Worm (Caenorhabditis elegans) whole organism, L3 larva: Measurements from ENCODE around the gene ins-23.
"Not testable (repeated sequence)": the region's sequence is repeated elsewhere in the genome, so short reads cannot be mapped to it uniquely, and the experiment has no call there.

Experiments used
- R02D3.7 ChIP-seq: fragments of 150-350 bp; optimal IDR thresholded peaks from 2 replicates; lab custom pipeline; 2014; ENCODE audit warnings: missing biosample characterization, missing genetic modification characterization
- aly-2 ChIP-seq: fragments of 150-350 bp; optimal IDR thresholded peaks from 2 replicates; lab custom pipeline; 2014; ENCODE audit warnings: missing biosample characterization, missing genetic modification characterization
- ama-1 ChIP-seq: fragments of 150-350 bp; optimal IDR thresholded peaks from 2 replicates; lab custom pipeline; 2018
- ceh-16 ChIP-seq: sonication (generic microtip); optimal IDR thresholded peaks from 2 replicates; lab custom pipeline; 2017; ENCODE audit warnings: missing biosample characterization, missing genetic modification characterization
- ceh-82 ChIP-seq: fragments of 150-350 bp; optimal IDR thresholded peaks from 2 replicates; lab custom pipeline; 2014; ENCODE audit warnings: missing biosample characterization, missing genetic modification characterization
- ceh-9 ChIP-seq: sonication (generic microtip); optimal IDR thresholded peaks from 2 replicates; lab custom pipeline; 2018; ENCODE audit warnings: missing biosample characterization, missing genetic modification characterization
- daf-12 ChIP-seq: fragments of 150-350 bp; optimal IDR thresholded peaks from 2 replicates; lab custom pipeline; 2014; ENCODE audit warnings: missing biosample characterization, missing genetic modification reagents, missing genetic modification characterization
- egl-27 ChIP-seq: sonication (generic microtip); optimal IDR thresholded peaks from 4 replicates; lab custom pipeline; 2017; ENCODE audit warnings: missing biosample characterization, missing genetic modification reagents, missing genetic modification characterization
- egl-5 ChIP-seq: fragments of 150-350 bp; optimal IDR thresholded peaks from 2 replicates; lab custom pipeline; 2017; ENCODE audit warnings: missing biosample characterization, missing genetic modification reagents, missing genetic modification characterization, inconsistent platforms
- elt-1 ChIP-seq: fragments of 150-350 bp; optimal IDR thresholded peaks from 2 replicates; lab custom pipeline; 2014; ENCODE audit warnings: missing biosample characterization, missing genetic modification characterization
- elt-2 ChIP-seq: sonication (generic microtip); optimal IDR thresholded peaks from 2 replicates; lab custom pipeline; 2016; ENCODE audit warnings: missing genetic modification reagents, mild to moderate bottlenecking, missing genetic modification characterization, missing compliant biosample characterization
- eor-1 ChIP-seq, 2 experiments: fragments of 150-350 bp; optimal IDR thresholded peaks; 2 replicates each; lab custom pipeline; 2014 to 2018; ENCODE audit warnings: missing biosample characterization in 2 of 2, missing genetic modification characterization in 2 of 2
- fkh-10 ChIP-seq: sonication (generic microtip); optimal IDR thresholded peaks from 2 replicates; lab custom pipeline; 2017; ENCODE audit warnings: missing biosample characterization, missing genetic modification reagents, missing genetic modification characterization
- fos-1 ChIP-seq: fragments of 150-350 bp; optimal IDR thresholded peaks from 2 replicates; lab custom pipeline; 2014; ENCODE audit warnings: missing biosample characterization, missing genetic modification characterization
- hmg-11 ChIP-seq: sonication (generic microtip); optimal IDR thresholded peaks from 2 replicates; lab custom pipeline; 2016; ENCODE audit warnings: missing genetic modification characterization, missing compliant biosample characterization
- jun-1 ChIP-seq: fragments of 150-350 bp; optimal IDR thresholded peaks from 2 replicates; lab custom pipeline; 2014; ENCODE audit warnings: missing biosample characterization, missing genetic modification reagents, missing genetic modification characterization
- mdl-1 ChIP-seq: fragments of 150-350 bp; optimal IDR thresholded peaks from 2 replicates; lab custom pipeline; 2014; ENCODE audit warnings: missing biosample characterization, missing genetic modification characterization
- mml-1 ChIP-seq: fragments of 150-350 bp; sonication (generic microtip); optimal IDR thresholded peaks from 3 replicates; lab custom pipeline; 2014; ENCODE audit warnings: missing biosample characterization, missing genetic modification characterization
- nhr-11 ChIP-seq: fragments of 150-350 bp; optimal IDR thresholded peaks from 2 replicates; lab custom pipeline; 2014; ENCODE audit warnings: missing biosample characterization, missing genetic modification characterization
- nhr-12 ChIP-seq: fragments of 150-350 bp; optimal IDR thresholded peaks from 2 replicates; lab custom pipeline; 2014; ENCODE audit warnings: missing biosample characterization, missing genetic modification characterization
- nhr-23 ChIP-seq: fragments of 150-350 bp; optimal IDR thresholded peaks from 2 replicates; lab custom pipeline; 2014; ENCODE audit warnings: missing biosample characterization, missing genetic modification reagents, missing genetic modification characterization
- nhr-237 ChIP-seq: fragments of 150-350 bp; optimal IDR thresholded peaks from 2 replicates; lab custom pipeline; 2014; ENCODE audit warnings: missing biosample characterization, missing genetic modification characterization
- nhr-25 ChIP-seq: sonication (generic microtip); optimal IDR thresholded peaks from 2 replicates; lab custom pipeline; 2017; ENCODE audit warnings: missing biosample characterization, missing genetic modification characterization
- nhr-43 ChIP-seq: sonication (generic microtip); optimal IDR thresholded peaks from 2 replicates; lab custom pipeline; 2016; ENCODE audit warnings: mild to moderate bottlenecking, missing genetic modification characterization, missing compliant biosample characterization; ENCODE audit not compliant: poor library complexity, severe bottlenecking
- nhr-67 ChIP-seq: fragments of 150-350 bp; optimal IDR thresholded peaks from 2 replicates; lab custom pipeline; 2014; ENCODE audit warnings: missing biosample characterization, missing genetic modification characterization
- nhr-76 ChIP-seq: fragments of 150-350 bp; sonication (generic microtip); optimal IDR thresholded peaks from 5 replicates; lab custom pipeline; 2014; ENCODE audit warnings: missing biosample characterization, missing genetic modification characterization
- nhr-77 ChIP-seq: fragments of 150-350 bp; optimal IDR thresholded peaks from 2 replicates; lab custom pipeline; 2014; ENCODE audit warnings: missing biosample characterization, missing genetic modification characterization
- pha-4 ChIP-seq: fragments of 150-350 bp; optimal IDR thresholded peaks from 2 replicates; lab custom pipeline; 2014; ENCODE audit warnings: missing biosample characterization, missing genetic modification reagents, missing genetic modification characterization
- pqm-1 ChIP-seq: fragments of 150-350 bp; optimal IDR thresholded peaks from 2 replicates; lab custom pipeline; 2017; ENCODE audit warnings: missing biosample characterization, missing genetic modification characterization, inconsistent platforms
- sea-2 ChIP-seq: fragments of 150-350 bp; sonication (generic microtip); optimal IDR thresholded peaks from 4 replicates; lab custom pipeline; 2014; ENCODE audit warnings: missing biosample characterization, missing genetic modification reagents, missing genetic modification characterization
- snpc-4 ChIP-seq: fragments of 150-350 bp; optimal IDR thresholded peaks from 2 replicates; lab custom pipeline; 2014; ENCODE audit warnings: missing biosample characterization, missing genetic modification characterization
- tbx-2 ChIP-seq: sonication (generic microtip); optimal IDR thresholded peaks from 2 replicates; lab custom pipeline; 2016; ENCODE audit warnings: mild to moderate bottlenecking, missing genetic modification characterization, missing compliant biosample characterization
- unc-62 ChIP-seq: fragments of 150-350 bp; sonication (generic microtip); optimal IDR thresholded peaks from 4 replicates; lab custom pipeline; 2014; ENCODE audit warnings: missing biosample characterization, missing genetic modification reagents, missing genetic modification characterization
- zag-1 ChIP-seq: fragments of 150-350 bp; optimal IDR thresholded peaks from 2 replicates; lab custom pipeline; 2014; ENCODE audit warnings: missing biosample characterization, missing genetic modification characterization
- ztf-11 ChIP-seq: fragments of 150-350 bp; optimal IDR thresholded peaks from 2 replicates; lab custom pipeline; 2014; ENCODE audit warnings: missing biosample characterization, missing genetic modification characterization

Gene ins-23

ce11 chrIII:10053312-10053711 is 25.3 kb downstream of the ins-23 start, which contains the start of gene T16G12.12:
TSS of gene T16G12.12 (plus strand) at chrIII:10053612.
- TF ChIP-seq hmg-11 (tag; lab: Kevin White, UChicago); eor-1 (tag; optimal IDR thresholded peaks at IDR 0.05; lab: Kevin White, UChicago); egl-27 (tag; lab: Kevin White, UChicago): not testable (repeated sequence)

- TF ChIP-seq ceh-16 (tag; lab: Kevin White, UChicago) (no peak), fos-1 (no peak), nhr-11 (tag; lab: Kevin White, UChicago) (no peak), nhr-43 (tag; lab: Kevin White, UChicago) (no peak), zag-1 (no peak), sea-2 (no peak), nhr-23 (tag; lab: Kevin White, UChicago) (no peak), R02D3.7 (tag; lab: Kevin White, UChicago) (no peak), ztf-11 (tag; lab: Kevin White, UChicago) (no peak), nhr-76 (tag; lab: Kevin White, UChicago) (no peak), jun-1 (tag; lab: Kevin White, UChicago) (no peak), unc-62 (GFP tag; lab: Kevin White, UChicago) (no peak), pha-4 (tag; lab: Kevin White, UChicago) (no peak), nhr-12 (tag; lab: Kevin White, UChicago) (no peak), nhr-237 (no peak), nhr-67 (no peak), mml-1 (no peak), snpc-4 (no peak)
Observed at ce11 chrIII:10056033-10056432, 28.0 kb downstream of the ins-23 start, which contains the start of gene T16G12.10. TSS of gene T16G12.10 (minus strand) at chrIII:10056133.

ce11 chrIII:10057518-10057917 is 29.5 kb downstream of the ins-23 start, which contains the start of gene T16G12.4:
TSS of gene T16G12.4 (plus strand) at chrIII:10057818.
- TF ChIP-seq elt-2 (no peak), nhr-77 (tag; lab: Kevin White, UChicago) (no peak), egl-27 (tag; lab: Kevin White, UChicago) (no peak), nhr-43 (tag; lab: Kevin White, UChicago) (no peak), ceh-9 (no peak), tbx-2 (tag; lab: Kevin White, UChicago) (no peak), elt-1 (tag; lab: Kevin White, UChicago) (no peak), fos-1 (no peak), jun-1 (tag; lab: Kevin White, UChicago) (no peak), nhr-25 (tag; lab: Kevin White, UChicago) (no peak), pqm-1 (tag; lab: Kevin White, UChicago) (no peak), R02D3.7 (tag; lab: Kevin White, UChicago) (no peak)

- TF ChIP-seq aly-2 (tag; lab: Kevin White, UChicago): no peak
- TF ChIP-seq nhr-237: no peak
- TF ChIP-seq ama-1 (lab: Kevin White, UChicago): no peak
- TF ChIP-seq sea-2: no peak
- no peak for TF ChIP-seq hmg-11 (tag; lab: Kevin White, UChicago)
- TF ChIP-seq pqm-1 (tag; lab: Kevin White, UChicago): no peak
- TF ChIP-seq ceh-16 (tag; lab: Kevin White, UChicago): no peak
- TF ChIP-seq mml-1: no peak
- no peak for TF ChIP-seq R02D3.7 (tag; lab: Kevin White, UChicago)
- no peak for TF ChIP-seq fkh-10 (GFP tag; lab: Kevin White, UChicago)
- no peak for TF ChIP-seq nhr-25 (tag; lab: Kevin White, UChicago)
- no peak for TF ChIP-seq ceh-82
- TF ChIP-seq nhr-67: no peak
Observed at ce11 chrIII:10059002-10059401, 31.0 kb downstream of the ins-23 start, which contains the start of gene T16G12.8. TSS of gene T16G12.8 (plus strand) at chrIII:10059302.

ce11 chrIII:10060573-10060972 is 32.5 kb downstream of the ins-23 start, which contains the start of gene T16G12.13:
TSS of gene T16G12.13 (plus strand) at chrIII:10060865.
- TF ChIP-seq ceh-82 (no peak), R02D3.7 (tag; lab: Kevin White, UChicago) (no peak), zag-1 (no peak), nhr-77 (tag; lab: Kevin White, UChicago) (no peak), nhr-43 (tag; lab: Kevin White, UChicago) (no peak), egl-5 (tag; lab: Kevin White, UChicago) (no peak), fos-1 (no peak), snpc-4 (no peak), egl-27 (tag; lab: Kevin White, UChicago) (no peak), ztf-11 (tag; lab: Kevin White, UChicago) (no peak), sea-2 (no peak), fkh-10 (GFP tag; lab: Kevin White, UChicago) (no peak), daf-12 (tag; lab: Kevin White, UChicago) (no peak), mdl-1 (no peak)
